Worm (Caenorhabditis elegans) whole organism, L2 larva: ENCODE data around the gene trpp-9.
A peak's percentile ranks its signal among the peaks of the same experiment; 100 is the strongest.

Experiments
- C34F6.9 ChIP-seq: fragments of 150-350 bp; optimal IDR thresholded peaks from 2 replicates; lab custom pipeline; 2014; ENCODE audit warnings: missing biosample characterization, missing genetic modification characterization
- F13H6.1 ChIP-seq: sonication (generic microtip); optimal IDR thresholded peaks from 2 replicates; lab custom pipeline; 2016; ENCODE audit warnings: missing genetic modification characterization, missing compliant biosample characterization
- R02D3.7 ChIP-seq: fragments of 150-350 bp; optimal IDR thresholded peaks from 2 replicates; lab custom pipeline; 2014; ENCODE audit warnings: missing biosample characterization, missing genetic modification characterization
- Y55F3AM.14 ChIP-seq: fragments of 200-800 bp; sonication (Bioruptor generic); optimal IDR thresholded peaks from 2 replicates; lab custom pipeline; 2018; ENCODE audit warnings: mild to moderate bottlenecking, missing genetic modification characterization, missing compliant biosample characterization
- ZK546.5 ChIP-seq: sonication (generic microtip); optimal IDR thresholded peaks from 2 replicates; lab custom pipeline; 2017; ENCODE audit warnings: missing biosample characterization, missing genetic modification characterization
- alr-1 ChIP-seq: fragments of 150-350 bp; optimal IDR thresholded peaks from 2 replicates; lab custom pipeline; 2014; ENCODE audit warnings: missing biosample characterization, missing genetic modification characterization
- aly-2 ChIP-seq: fragments of 150-350 bp; optimal IDR thresholded peaks from 2 replicates; lab custom pipeline; 2014; ENCODE audit warnings: missing biosample characterization, missing genetic modification characterization
- ama-1 ChIP-seq: fragments of 150-350 bp; optimal IDR thresholded peaks from 2 replicates; lab custom pipeline; 2018; ENCODE audit warnings: inconsistent platforms
- blmp-1 ChIP-seq: sonication (generic microtip); optimal IDR thresholded peaks from 2 replicates; lab custom pipeline; 2017; ENCODE audit warnings: missing genetic modification characterization, mild to moderate bottlenecking, missing compliant biosample characterization, antibody characterized with exemption, moderate library complexity; ENCODE audit not compliant: insufficient read depth
- ceh-16 ChIP-seq: fragments of 150-350 bp; optimal IDR thresholded peaks from 2 replicates; lab custom pipeline; 2014; ENCODE audit warnings: missing biosample characterization, missing genetic modification characterization
- ceh-82 ChIP-seq: fragments of 150-350 bp; optimal IDR thresholded peaks from 2 replicates; lab custom pipeline; 2014; ENCODE audit warnings: missing biosample characterization, missing genetic modification characterization
- crh-2 ChIP-seq: sonication (generic microtip); optimal IDR thresholded peaks from 2 replicates; lab custom pipeline; 2017; ENCODE audit warnings: missing biosample characterization, missing genetic modification characterization
- dmd-4 ChIP-seq: sonication (generic microtip); optimal IDR thresholded peaks from 2 replicates; lab custom pipeline; 2017; ENCODE audit warnings: missing biosample characterization, missing genetic modification characterization
- egl-27 ChIP-seq: sonication (generic microtip); optimal IDR thresholded peaks from 3 replicates; lab custom pipeline; 2017; ENCODE audit warnings: missing biosample characterization, missing genetic modification reagents, missing genetic modification characterization
- elt-1 ChIP-seq: fragments of 150-350 bp; optimal IDR thresholded peaks from 2 replicates; lab custom pipeline; 2014; ENCODE audit warnings: missing biosample characterization, missing genetic modification characterization
- elt-3 ChIP-seq: sonication (generic microtip); optimal IDR thresholded peaks from 2 replicates; lab custom pipeline; 2017; ENCODE audit warnings: missing biosample characterization, missing genetic modification characterization
- fos-1 ChIP-seq: fragments of 150-350 bp; optimal IDR thresholded peaks from 2 replicates; lab custom pipeline; 2014; ENCODE audit warnings: missing biosample characterization, missing genetic modification characterization
- gmeb-1 ChIP-seq: fragments of 150-350 bp; optimal IDR thresholded peaks from 2 replicates; lab custom pipeline; 2014; ENCODE audit warnings: missing biosample characterization, missing genetic modification characterization
- lin-11 ChIP-seq: fragments of 150-350 bp; sonication (generic microtip); optimal IDR thresholded peaks from 2 replicates; lab custom pipeline; 2014; ENCODE audit warnings: missing biosample characterization, missing genetic modification characterization, inconsistent platforms, mixed read lengths
- lin-13 ChIP-seq: fragments of 150-350 bp; optimal IDR thresholded peaks from 2 replicates; lab custom pipeline; 2014; ENCODE audit warnings: missing biosample characterization, missing genetic modification reagents, missing genetic modification characterization
- lin-39 ChIP-seq: fragments of 150-350 bp; optimal IDR thresholded peaks from 2 replicates; lab custom pipeline; 2014; ENCODE audit warnings: missing biosample characterization, missing genetic modification reagents, missing genetic modification characterization
- lsy-2 ChIP-seq, 2 experiments: fragments of 150-350 bp in 1 of 2; sonication (generic microtip) in 1 of 2; optimal IDR thresholded peaks; 2 replicates each; lab custom pipeline; 2014 to 2017; ENCODE audit warnings: missing biosample characterization in 2 of 2, missing genetic modification characterization in 2 of 2
- mab-5 ChIP-seq: fragments of 150-350 bp; optimal IDR thresholded peaks from 2 replicates; lab custom pipeline; 2014; ENCODE audit warnings: missing biosample characterization, missing genetic modification characterization
- mbf-1 ChIP-seq: sonication (generic microtip); optimal IDR thresholded peaks from 2 replicates; lab custom pipeline; 2017; ENCODE audit warnings: missing biosample characterization, missing genetic modification characterization
- mdl-1 ChIP-seq, 2 experiments: fragments of 150-350 bp in 1 of 2; sonication (generic microtip) in 1 of 2; optimal IDR thresholded peaks; 2 replicates each; lab custom pipeline; 2017; ENCODE audit warnings: missing biosample characterization in 2 of 2, missing genetic modification characterization in 2 of 2
- nhr-10 ChIP-seq: sonication (generic microtip); optimal IDR thresholded peaks from 2 replicates; lab custom pipeline; 2017; ENCODE audit warnings: missing biosample characterization, missing genetic modification characterization
- nhr-11 ChIP-seq: fragments of 150-350 bp; optimal IDR thresholded peaks from 2 replicates; lab custom pipeline; 2014; ENCODE audit warnings: missing biosample characterization, missing genetic modification characterization
- nhr-12 ChIP-seq: fragments of 150-350 bp; optimal IDR thresholded peaks from 2 replicates; lab custom pipeline; 2014; ENCODE audit warnings: missing biosample characterization, missing genetic modification characterization
- nhr-129 ChIP-seq: fragments of 150-350 bp; optimal IDR thresholded peaks from 2 replicates; lab custom pipeline; 2014; ENCODE audit warnings: missing biosample characterization, missing genetic modification characterization
- nhr-21 ChIP-seq: fragments of 150-350 bp; optimal IDR thresholded peaks from 2 replicates; lab custom pipeline; 2014; ENCODE audit warnings: missing biosample characterization, missing genetic modification characterization
- nhr-23 ChIP-seq: fragments of 150-350 bp; optimal IDR thresholded peaks from 2 replicates; lab custom pipeline; 2014; ENCODE audit warnings: missing biosample characterization, missing genetic modification reagents, missing genetic modification characterization
- nhr-237 ChIP-seq: fragments of 150-350 bp; optimal IDR thresholded peaks from 2 replicates; lab custom pipeline; 2014; ENCODE audit warnings: missing biosample characterization, missing genetic modification characterization
- nhr-25 ChIP-seq: fragments of 150-350 bp; sonication (generic microtip); optimal IDR thresholded peaks from 3 replicates; lab custom pipeline; 2014; ENCODE audit warnings: missing biosample characterization, missing genetic modification characterization
- nhr-6 ChIP-seq: fragments of 150-350 bp; optimal IDR thresholded peaks from 2 replicates; lab custom pipeline; 2014; ENCODE audit warnings: missing biosample characterization, missing genetic modification characterization
- nhr-77 ChIP-seq: fragments of 150-350 bp; optimal IDR thresholded peaks from 2 replicates; lab custom pipeline; 2014; ENCODE audit warnings: missing biosample characterization, missing genetic modification characterization
- peb-1 ChIP-seq: fragments of 150-350 bp; optimal IDR thresholded peaks from 2 replicates; lab custom pipeline; 2014; ENCODE audit warnings: missing biosample characterization, missing genetic modification characterization
- sem-4 ChIP-seq: fragments of 150-350 bp; optimal IDR thresholded peaks from 2 replicates; lab custom pipeline; 2014; ENCODE audit warnings: missing biosample characterization, missing genetic modification reagents, missing genetic modification characterization
- skn-1 ChIP-seq: sonication (generic microtip); optimal IDR thresholded peaks from 2 replicates; lab custom pipeline; 2017; ENCODE audit warnings: missing biosample characterization, missing genetic modification characterization
- sma-3 ChIP-seq: sonication (generic microtip); optimal IDR thresholded peaks from 2 replicates; lab custom pipeline; 2016; ENCODE audit warnings: missing genetic modification reagents, missing genetic modification characterization, missing compliant biosample characterization
- sma-9 ChIP-seq, 2 experiments: fragments of 150-350 bp in 1 of 2; sonication (generic microtip) in 1 of 2; optimal IDR thresholded peaks; 2 replicates each; lab custom pipeline; 2014 to 2016; ENCODE audit warnings: missing genetic modification characterization in 2 of 2, mild to moderate bottlenecking in 1 of 2, missing biosample characterization in 1 of 2, missing compliant biosample characterization in 1 of 2, missing genetic modification reagents in 1 of 2, moderate library complexity in 1 of 2
- snpc-4 ChIP-seq: fragments of 150-350 bp; optimal IDR thresholded peaks from 2 replicates; lab custom pipeline; 2014; ENCODE audit warnings: missing biosample characterization, missing genetic modification characterization
- unc-39 ChIP-seq: fragments of 150-350 bp; optimal IDR thresholded peaks from 2 replicates; lab custom pipeline; 2014; ENCODE audit warnings: missing biosample characterization, missing genetic modification characterization
- unc-55 ChIP-seq: fragments of 150-350 bp; sonication (generic microtip); optimal IDR thresholded peaks from 3 replicates; lab custom pipeline; 2014; ENCODE audit warnings: missing biosample characterization, missing genetic modification reagents, missing genetic modification characterization
- unc-62 ChIP-seq: fragments of 150-350 bp; optimal IDR thresholded peaks from 2 replicates; lab custom pipeline; 2014; ENCODE audit warnings: missing biosample characterization, missing genetic modification reagents, missing genetic modification characterization
- zag-1 ChIP-seq: fragments of 150-350 bp; optimal IDR thresholded peaks from 2 replicates; lab custom pipeline; 2014; ENCODE audit warnings: missing biosample characterization, missing genetic modification characterization
- ztf-1 ChIP-seq: fragments of 200-800 bp; sonication (Bioruptor generic); conservative IDR thresholded peaks from 2 replicates; pipeline ENCODE4 v1.3.6; 2022; ENCODE audit warnings: missing genetic modification characterization, missing compliant biosample characterization
- ztf-11 ChIP-seq: sonication (generic microtip); optimal IDR thresholded peaks from 2 replicates; lab custom pipeline; 2017; ENCODE audit warnings: missing biosample characterization, missing genetic modification characterization
- ztf-4 ChIP-seq: fragments of 150-350 bp; optimal IDR thresholded peaks from 2 replicates; lab custom pipeline; 2014; ENCODE audit warnings: missing biosample characterization, missing genetic modification characterization

trpp-9 gene

ce11 chrX:11563663-11564062, at the start of gene trpp-9:
Gene trpp-9, plus strand, starts transcription at chrX:11563923.
- TF ChIP-seq nhr-25, result no peak
- TF ChIP-seq nhr-6 (tag; lab: Kevin White, UChicago), result no peak
- TF ChIP-seq nhr-77 (tag; lab: Kevin White, UChicago), result no peak
- TF ChIP-seq F13H6.1 (tag; lab: Kevin White, UChicago), result peak; percentile 47
- TF ChIP-seq snpc-4 (tag; lab: Kevin White, UChicago), result no peak
- TF ChIP-seq zag-1 (tag; lab: Kevin White, UChicago), result no peak
- no peak for TF ChIP-seq ama-1 (lab: Kevin White, UChicago)
- TF ChIP-seq lin-11 (tag; lab: Kevin White, UChicago), result peak; percentile 58
- TF ChIP-seq nhr-21, result peak; percentile 68
- peak; percentile 61 for TF ChIP-seq C34F6.9
- no peak for TF ChIP-seq ztf-4
- no peak for TF ChIP-seq nhr-12 (tag; lab: Kevin White, UChicago)
- no peak for TF ChIP-seq nhr-23 (tag; lab: Kevin White, UChicago)
- TF ChIP-seq nhr-10, result no peak
- TF ChIP-seq sma-3 (GFP tag; lab: Kevin White, UChicago), result peak; percentile 33
- TF ChIP-seq ztf-1, result no peak
- TF ChIP-seq ceh-82 (tag; lab: Kevin White, UChicago), result no peak
- peak; percentile 42 for TF ChIP-seq fos-1 (tag; lab: Kevin White, UChicago)
- TF ChIP-seq lsy-2 (tag; optimal IDR thresholded peaks at IDR 0.05; lab: Kevin White, UChicago), result peak; percentile 2 to 61
- peak; percentile 50 for TF ChIP-seq crh-2 (tag; lab: Kevin White, UChicago)
- TF ChIP-seq lin-13 (GFP tag; lab: Kevin White, UChicago), result no peak
- no peak for TF ChIP-seq alr-1 (tag; lab: Kevin White, UChicago)
- no peak for TF ChIP-seq peb-1 (tag; lab: Kevin White, UChicago)
- TF ChIP-seq ZK546.5, result no peak
- no peak for TF ChIP-seq skn-1
- no peak for TF ChIP-seq aly-2 (tag; lab: Kevin White, UChicago)
- peak; percentile 61 for TF ChIP-seq sma-9 (GFP tag; optimal IDR thresholded peaks at IDR 0.05; lab: Kevin White, UChicago)
- no peak for TF ChIP-seq sma-9 (tag; optimal IDR thresholded peaks at IDR 0.05; lab: Kevin White, UChicago)
- no peak for TF ChIP-seq egl-27 (tag; lab: Kevin White, UChicago)
- TF ChIP-seq elt-3 (tag; lab: Kevin White, UChicago), result no peak
- no peak for TF ChIP-seq mbf-1
- TF ChIP-seq Y55F3AM.14, result no peak
- TF ChIP-seq unc-55 (GFP tag; lab: Kevin White, UChicago), result peak; percentile 76
- TF ChIP-seq unc-62 (GFP tag; lab: Kevin White, UChicago), result no peak
- peak; percentile 52 for TF ChIP-seq nhr-129 (tag; lab: Kevin White, UChicago)
- TF ChIP-seq ztf-11, result no peak
- TF ChIP-seq sem-4 (tag; lab: Kevin White, UChicago), result peak; percentile 64
- no peak for TF ChIP-seq lin-39
- no peak for TF ChIP-seq nhr-11 (tag; lab: Kevin White, UChicago)
- TF ChIP-seq nhr-237 (tag; lab: Kevin White, UChicago), result no peak
- TF ChIP-seq ceh-16 (tag; lab: Kevin White, UChicago), result no peak
- no peak for TF ChIP-seq R02D3.7
- TF ChIP-seq elt-1 (tag; lab: Kevin White, UChicago), result no peak
- TF ChIP-seq unc-39, result no peak
- peak; percentile 92 for TF ChIP-seq blmp-1
- TF ChIP-seq mab-5 (tag; lab: Kevin White, UChicago), result peak; percentile 9
- TF ChIP-seq gmeb-1 (tag; lab: Kevin White, UChicago), result no peak
- TF ChIP-seq mdl-1 (tag; optimal IDR thresholded peaks at IDR 0.05; lab: Kevin White, UChicago), result peak; percentile 42 to 66
- TF ChIP-seq dmd-4 (tag; lab: Kevin White, UChicago), result no peak
